Fruit fly (Drosophila melanogaster): ENCODE measurements around the gene piwi.

- no peak for TF ChIP-seq Myc (optimal IDR thresholded peaks at IDR 0.05)
- TF ChIP-seq h (optimal IDR thresholded peaks at IDR 0.05) = no peak
- TF ChIP-seq insv (optimal IDR thresholded peaks at IDR 0.05) = no peak
- TF ChIP-seq psq (optimal IDR thresholded peaks at IDR 0.05) = no peak
- no peak for TF ChIP-seq Sin3A (optimal IDR thresholded peaks at IDR 0.05)
- TF ChIP-seq ttk (optimal IDR thresholded peaks at IDR 0.05) = no peak
Measured at dm6 chr2L:11016695-11017094, 29.5 kb upstream of the piwi start, which contains the start of gene CG14913.
